Worm (Caenorhabditis elegans): Measurements from ENCODE around the gene lpr-7.

DNA sequence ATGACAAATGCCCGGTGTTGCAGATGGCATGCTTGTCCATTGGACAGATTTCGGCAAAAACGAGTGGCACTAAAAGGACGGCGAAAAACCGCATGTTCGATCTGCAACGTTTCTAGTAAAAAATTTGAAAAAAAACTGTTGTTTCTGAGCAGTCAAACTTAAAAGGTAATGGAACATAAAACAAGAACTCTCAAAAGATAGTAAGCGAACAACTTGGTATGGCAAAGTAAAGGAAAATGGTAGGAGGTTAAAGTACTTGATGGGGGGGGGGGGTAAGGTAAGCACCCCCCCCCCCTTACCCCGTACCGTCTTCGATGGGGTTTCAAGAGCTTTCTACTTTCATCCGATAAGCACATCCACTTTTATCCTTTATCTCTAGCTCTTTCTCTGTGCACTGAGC, 47.6 kb upstream of the lpr-7 start, which contains the start of gene F13C5.5:
- TF ChIP-seq tbx-9 (tag; optimal IDR thresholded peaks at IDR 0.05; ENCODE audit: borderline replicate concordance) = no peak
- no peak for TF ChIP-seq ztf-28 (GFP tag; IDR thresholded peaks at IDR 0.05)

Data from whole organism, young adult.